Fruit fly (Drosophila melanogaster) whole organism, prepupa: Measurements from ENCODE around the gene yuri.

Experiments used
- CG10669 ChIP-seq: fragments of 200-800 bp; sonication (Bioruptor generic); optimal IDR thresholded peaks from 3 replicates; lab custom pipeline; 2018; ENCODE audit warnings: missing biosample characterization, mild to moderate bottlenecking, missing genetic modification characterization, moderate library complexity
- CG3032 ChIP-seq: fragments of 200-800 bp; optimal IDR thresholded peaks from 2 replicates; lab custom pipeline; 2019; ENCODE audit warnings: missing biosample characterization, mild to moderate bottlenecking, missing genetic modification characterization, moderate library complexity
- CG34406 ChIP-seq: fragments of 200-800 bp; sonication (Bioruptor generic); optimal IDR thresholded peaks from 3 replicates; lab custom pipeline; 2016; ENCODE audit warnings: missing biosample characterization, missing genetic modification characterization
- CG3919 ChIP-seq: fragments of 200-800 bp; sonication (Bioruptor generic); optimal IDR thresholded peaks from 3 replicates; lab custom pipeline; 2016; ENCODE audit warnings: missing biosample characterization, missing genetic modification characterization
- CG6808 ChIP-seq: fragments of 200-800 bp; sonication (Bioruptor generic); optimal IDR thresholded peaks from 3 replicates; lab custom pipeline; 2017; ENCODE audit warnings: missing biosample characterization, missing genetic modification characterization, mild to moderate bottlenecking, moderate library complexity, missing genetic modification reagents
- Gug ChIP-seq: fragments of 200-800 bp; sonication (Bioruptor generic); IDR thresholded peaks from 2 replicates; pipeline ENCODE4 v1.3.6; 2022; ENCODE audit warnings: missing biosample characterization, missing genetic modification characterization
- Hr4 ChIP-seq: fragments of 200-800 bp; sonication (Bioruptor generic); optimal IDR thresholded peaks from 3 replicates; lab custom pipeline; 2016; ENCODE audit warnings: missing biosample characterization, missing genetic modification characterization
- Sox14 ChIP-seq: fragments of 200-800 bp; sonication (Bioruptor generic); optimal IDR thresholded peaks from 3 replicates; lab custom pipeline; 2016; ENCODE audit warnings: missing biosample characterization, missing genetic modification characterization
- achi ChIP-seq: fragments of 200-800 bp; sonication (Bioruptor generic); optimal IDR thresholded peaks from 3 replicates; lab custom pipeline; 2016; ENCODE audit warnings: missing biosample characterization, missing genetic modification characterization
- dac ChIP-seq: fragments of 200-800 bp; sonication (Bioruptor generic); optimal IDR thresholded peaks from 2 replicates; lab custom pipeline; 2017; ENCODE audit warnings: missing biosample characterization, mild to moderate bottlenecking, missing genetic modification characterization
- fd59A ChIP-seq: fragments of 200-800 bp; sonication (Bioruptor generic); optimal IDR thresholded peaks from 2 replicates; lab custom pipeline; 2017; ENCODE audit warnings: missing biosample characterization, mild to moderate bottlenecking, missing genetic modification characterization, missing genetic modification reagents
- fkh ChIP-seq: fragments of 200-800 bp; sonication (Bioruptor generic); optimal IDR thresholded peaks from 3 replicates; lab custom pipeline; 2017; ENCODE audit warnings: missing biosample characterization, mild to moderate bottlenecking, missing genetic modification characterization, moderate library complexity
- salr ChIP-seq, 2 experiments: fragments of 200-800 bp; sonication (Bioruptor generic); optimal IDR thresholded peaks; 3 replicates each; lab custom pipeline; 2016 to 2018; ENCODE audit warnings: missing biosample characterization in 2 of 2, missing genetic modification characterization in 2 of 2, mild to moderate bottlenecking in 1 of 2
- ss ChIP-seq, 2 experiments: fragments of 200-800 bp; sonication (Bioruptor generic); optimal IDR thresholded peaks; 2 replicates in 1 of 2; 3 replicates in 1 of 2; lab custom pipeline; 2017 to 2018; ENCODE audit warnings: mild to moderate bottlenecking in 2 of 2, missing biosample characterization in 2 of 2, missing genetic modification characterization in 2 of 2, moderate library complexity in 1 of 2

DNA sequence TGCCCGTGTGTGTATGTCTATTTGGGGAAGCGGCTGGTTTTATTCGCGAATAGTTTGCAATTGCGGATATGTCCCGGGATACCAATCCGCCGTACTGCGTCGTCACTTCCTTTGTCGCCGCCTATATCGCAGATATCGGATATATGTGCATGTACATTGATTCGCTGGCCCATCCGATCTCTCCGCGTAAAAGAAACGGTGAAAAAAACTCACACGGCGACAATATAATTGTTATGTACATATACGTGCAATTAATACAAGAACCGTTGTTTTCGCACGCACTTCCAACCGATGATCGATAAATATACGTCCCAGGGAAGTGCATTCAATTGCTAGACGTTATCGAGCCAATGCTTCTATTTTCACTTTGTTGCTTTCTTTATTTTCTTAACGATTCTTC, 6.8 kb upstream of the yuri start:
- TF ChIP-seq Sox14 (peak; percentile 16), CG10669 (GFP tag; lab: Kevin White, UChicago) (no peak), CG34406 (GFP tag; lab: Kevin White, UChicago) (no peak), CG3032 (no peak), fkh (peak; percentile 27), salr (GFP tag; optimal IDR thresholded peaks at IDR 0.05; lab: Kevin White, UChicago) (no peak), CG3919 (GFP tag; lab: Kevin White, UChicago) (no peak), achi (GFP tag; lab: Kevin White, UChicago) (no peak), Gug (no peak), ss (GFP tag; optimal IDR thresholded peaks at IDR 0.05; lab: Kevin White, UChicago) (peak in 1 of 2 experiments; percentile 11), CG6808 (no peak), fd59A (no peak), dac (GFP tag; lab: Kevin White, UChicago) (no peak), Hr4 (no peak)
